Worm (Caenorhabditis elegans) whole organism, mixed stage, embryonic: Measurements from ENCODE around the gene phf-30.

ENCODE experiments used
- M03D4.4 ChIP-seq: sonication (generic microtip); optimal IDR thresholded peaks from 2 replicates; lab custom pipeline; 2017; ENCODE audit warnings: mild to moderate bottlenecking, missing genetic modification characterization, missing compliant biosample characterization
- bed-3 ChIP-seq: fragments of 200-800 bp; sonication (Bioruptor generic); optimal IDR thresholded peaks from 3 replicates; lab custom pipeline; 2018; ENCODE audit warnings: mild to moderate bottlenecking, missing genetic modification characterization, moderate library complexity, missing compliant biosample characterization
- blmp-1 ChIP-seq: fragments of 150-350 bp; optimal IDR thresholded peaks from 2 replicates; lab custom pipeline; 2014; ENCODE audit warnings: missing biosample characterization, missing genetic modification characterization
- ceh-39 ChIP-seq: fragments of 150-350 bp; optimal IDR thresholded peaks from 2 replicates; lab custom pipeline; 2014; ENCODE audit warnings: missing biosample characterization, missing genetic modification characterization
- ceh-43 ChIP-seq: fragments of 200-800 bp; sonication (Bioruptor generic); optimal IDR thresholded peaks from 2 replicates; lab custom pipeline; 2018; ENCODE audit warnings: mild to moderate bottlenecking, missing genetic modification characterization, moderate library complexity, missing compliant biosample characterization
- ceh-83 ChIP-seq: fragments of 200-800 bp; sonication (Bioruptor generic); optimal IDR thresholded peaks from 2 replicates; lab custom pipeline; 2018; ENCODE audit warnings: mild to moderate bottlenecking, missing genetic modification characterization, missing compliant biosample characterization
- ces-1 ChIP-seq: fragments of 150-350 bp; optimal IDR thresholded peaks from 2 replicates; lab custom pipeline; 2014; ENCODE audit warnings: missing biosample characterization, missing genetic modification reagents, missing genetic modification characterization
- cnd-1 ChIP-seq: fragments of 200-800 bp; sonication (Bioruptor generic); optimal IDR thresholded peaks from 2 replicates; lab custom pipeline; 2018; ENCODE audit warnings: mild to moderate bottlenecking, missing genetic modification characterization, missing compliant biosample characterization
- drap-1 ChIP-seq: fragments of 200-800 bp; sonication (Bioruptor generic); optimal IDR thresholded peaks from 3 replicates; lab custom pipeline; 2018; ENCODE audit warnings: mild to moderate bottlenecking, missing genetic modification characterization, missing compliant biosample characterization
- elt-1 ChIP-seq: sonication (generic microtip); optimal IDR thresholded peaks from 2 replicates; lab custom pipeline; 2017; ENCODE audit warnings: missing genetic modification characterization, mild to moderate bottlenecking, missing compliant biosample characterization, antibody characterized with exemption, moderate library complexity, borderline replicate concordance; ENCODE audit not compliant: insufficient read depth
- elt-3 ChIP-seq: fragments of 150-350 bp; optimal IDR thresholded peaks from 2 replicates; lab custom pipeline; 2014; ENCODE audit warnings: missing biosample characterization, missing genetic modification characterization
- flh-1 ChIP-seq: fragments of 200-800 bp; sonication (Bioruptor generic); optimal IDR thresholded peaks from 2 replicates; lab custom pipeline; 2018; ENCODE audit warnings: mild to moderate bottlenecking, missing genetic modification characterization, moderate library complexity, missing compliant biosample characterization
- ham-2 ChIP-seq: fragments of 200-800 bp; sonication (Bioruptor generic); optimal IDR thresholded peaks from 2 replicates; lab custom pipeline; 2018; ENCODE audit warnings: mild to moderate bottlenecking, missing genetic modification characterization, missing compliant biosample characterization
- hlh-1 ChIP-seq: fragments of 150-350 bp; optimal IDR thresholded peaks from 2 replicates; lab custom pipeline; 2014; ENCODE audit warnings: missing biosample characterization, missing genetic modification reagents, missing genetic modification characterization
- lin-13 ChIP-seq: fragments of 150-350 bp; optimal IDR thresholded peaks from 2 replicates; lab custom pipeline; 2014; ENCODE audit warnings: missing biosample characterization, missing genetic modification characterization
- lsy-2 ChIP-seq: fragments of 150-350 bp; optimal IDR thresholded peaks from 2 replicates; lab custom pipeline; 2014; ENCODE audit warnings: missing biosample characterization, missing genetic modification characterization
- mab-5 ChIP-seq: fragments of 150-350 bp; optimal IDR thresholded peaks from 2 replicates; lab custom pipeline; 2014; ENCODE audit warnings: missing biosample characterization, missing genetic modification characterization
- mep-1 ChIP-seq: fragments of 150-350 bp; optimal IDR thresholded peaks from 2 replicates; lab custom pipeline; 2017; ENCODE audit warnings: missing biosample characterization, missing genetic modification reagents, missing genetic modification characterization, inconsistent platforms
- mls-2 ChIP-seq: sonication (generic microtip); optimal IDR thresholded peaks from 2 replicates; lab custom pipeline; 2016; ENCODE audit warnings: mild to moderate bottlenecking, missing genetic modification characterization, moderate library complexity, missing compliant biosample characterization
- nhr-12 ChIP-seq: fragments of 150-350 bp; optimal IDR thresholded peaks from 2 replicates; lab custom pipeline; 2014; ENCODE audit warnings: missing biosample characterization, missing genetic modification characterization
- nhr-2 ChIP-seq: fragments of 150-350 bp; optimal IDR thresholded peaks from 2 replicates; lab custom pipeline; 2014; ENCODE audit warnings: missing biosample characterization, missing genetic modification characterization
- nhr-237 ChIP-seq: fragments of 150-350 bp; optimal IDR thresholded peaks from 2 replicates; lab custom pipeline; 2014; ENCODE audit warnings: missing biosample characterization, missing genetic modification characterization
- nhr-28 ChIP-seq: fragments of 150-350 bp; optimal IDR thresholded peaks from 2 replicates; lab custom pipeline; 2014; ENCODE audit warnings: missing biosample characterization, missing genetic modification characterization
- nhr-76 ChIP-seq: sonication (generic microtip); optimal IDR thresholded peaks from 2 replicates; lab custom pipeline; 2017; ENCODE audit warnings: missing biosample characterization, missing genetic modification characterization
- pha-4 ChIP-seq: fragments of 150-350 bp; optimal IDR thresholded peaks from 2 replicates; lab custom pipeline; 2018; ENCODE audit warnings: missing biosample characterization, missing genetic modification reagents, missing genetic modification characterization
- sem-2 ChIP-seq: fragments of 200-800 bp; sonication (Bioruptor generic); optimal IDR thresholded peaks from 2 replicates; lab custom pipeline; 2018; ENCODE audit warnings: mild to moderate bottlenecking, missing genetic modification characterization, missing compliant biosample characterization
- snpc-4 ChIP-seq: fragments of 150-350 bp; optimal IDR thresholded peaks from 2 replicates; lab custom pipeline; 2014; ENCODE audit warnings: missing biosample characterization, missing genetic modification characterization
- sptf-1 ChIP-seq: sonication (generic microtip); optimal IDR thresholded peaks from 2 replicates; lab custom pipeline; 2017; ENCODE audit warnings: mild to moderate bottlenecking, missing genetic modification characterization, moderate library complexity, missing compliant biosample characterization
- tbx-8 ChIP-seq: fragments of 200-800 bp; sonication (Bioruptor generic); optimal IDR thresholded peaks from 2 replicates; lab custom pipeline; 2018; ENCODE audit warnings: mild to moderate bottlenecking, missing genetic modification characterization, moderate library complexity, missing compliant biosample characterization
- unc-120 ChIP-seq: sonication (generic microtip); optimal IDR thresholded peaks from 2 replicates; lab custom pipeline; 2017; ENCODE audit warnings: missing genetic modification characterization, missing compliant biosample characterization; ENCODE audit not compliant: poor library complexity, severe bottlenecking
- unc-39 ChIP-seq: fragments of 150-350 bp; optimal IDR thresholded peaks from 2 replicates; lab custom pipeline; 2014; ENCODE audit warnings: missing biosample characterization, missing genetic modification characterization
- unc-62 ChIP-seq: fragments of 150-350 bp; optimal IDR thresholded peaks from 2 replicates; lab custom pipeline; 2014; ENCODE audit warnings: missing biosample characterization, missing genetic modification reagents, missing genetic modification characterization
- zip-8 ChIP-seq: fragments of 150-350 bp; optimal IDR thresholded peaks from 2 replicates; lab custom pipeline; 2014; ENCODE audit warnings: missing biosample characterization, missing genetic modification characterization
- ztf-11 ChIP-seq: fragments of 150-350 bp; optimal IDR thresholded peaks from 2 replicates; lab custom pipeline; 2014; ENCODE audit warnings: missing biosample characterization, missing genetic modification characterization

Gene phf-30

DNA sequence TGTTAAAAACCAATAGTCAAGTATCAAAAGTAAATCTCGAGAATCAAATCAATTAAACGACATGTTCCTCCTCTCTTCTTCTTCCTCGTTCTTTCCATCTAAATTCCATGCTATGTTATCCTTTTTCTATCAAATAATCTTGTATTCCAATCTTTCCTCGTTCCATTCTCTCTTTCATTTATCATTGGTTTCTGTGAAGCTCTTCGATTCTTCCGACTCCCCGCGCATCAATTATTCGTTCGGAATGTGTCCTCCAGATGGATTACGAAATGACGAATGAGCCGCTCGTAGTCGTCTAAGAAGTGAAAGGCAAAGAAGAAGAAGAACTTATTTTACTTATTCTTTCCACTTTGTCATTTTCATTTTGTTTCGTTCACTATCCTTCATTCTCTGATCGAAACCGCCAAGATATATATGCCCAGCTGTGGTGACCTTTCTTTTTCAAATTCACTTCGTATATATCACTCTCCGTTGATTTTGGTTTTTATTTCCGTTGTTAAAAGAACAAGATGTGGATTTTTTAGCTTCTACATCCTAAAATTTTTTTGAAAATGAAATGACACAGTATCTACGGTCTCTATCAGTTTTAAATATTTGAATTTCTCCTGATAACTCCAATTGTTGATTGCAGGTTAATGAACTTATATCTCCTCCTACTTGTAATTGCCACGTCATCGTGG is 25.6 kb downstream of the phf-30 start, which contains the start of gene pxn-1:
pxn-1 (plus strand) TSS at position 630 of the 680 bp plus-strand sequence.
- TF ChIP-seq elt-1 (tag; lab: Kevin White, UChicago) (no peak), bed-3 (GFP tag; lab: Kevin White, UChicago) (no peak), sem-2 (no peak), ceh-39 (tag; lab: Kevin White, UChicago) (no peak), drap-1 (GFP tag; lab: Kevin White, UChicago) (no peak), nhr-28 (tag; lab: Kevin White, UChicago) (no peak), ceh-83 (no peak)

ce11 chrV:8495106-8495505 is 26.3 kb downstream of the phf-30 start:
- TF ChIP-seq flh-1 (GFP tag; lab: Kevin White, UChicago) = no peak
- no peak for TF ChIP-seq blmp-1 (tag; lab: Kevin White, UChicago)
- no peak for TF ChIP-seq tbx-8 (GFP tag; lab: Kevin White, UChicago)

DNA sequence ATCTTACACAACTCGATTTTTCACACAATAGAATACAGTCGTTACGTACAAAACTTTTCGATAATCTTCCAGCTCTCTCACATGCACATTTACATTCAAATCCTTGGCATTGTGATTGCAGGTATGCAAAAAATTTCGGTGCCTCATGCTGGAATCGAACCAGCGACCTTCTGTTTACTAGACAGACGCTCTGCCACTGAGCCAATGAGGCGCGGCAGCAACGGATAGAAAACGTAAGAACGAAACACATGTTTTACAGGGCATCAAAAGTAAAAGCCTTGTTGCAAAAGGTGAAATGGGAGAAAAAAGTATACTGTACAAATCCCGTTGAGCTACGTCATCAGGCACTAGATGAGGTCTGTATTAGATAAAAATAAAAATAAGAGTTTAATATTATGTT is 27.1 kb downstream of the phf-30 start:
- TF ChIP-seq unc-39 (tag; lab: Kevin White, UChicago) = no peak
- no peak for TF ChIP-seq nhr-28 (tag; lab: Kevin White, UChicago)
- no peak for TF ChIP-seq mep-1 (tag; lab: Kevin White, UChicago)
- TF ChIP-seq ceh-39 (tag; lab: Kevin White, UChicago) = no peak
- TF ChIP-seq unc-62 (GFP tag; lab: Kevin White, UChicago) = no peak
- no peak for TF ChIP-seq M03D4.4 (tag; lab: Kevin White, UChicago)
- TF ChIP-seq mab-5 = no peak
- no peak for TF ChIP-seq ces-1 (GFP tag; lab: Kevin White, UChicago)
- no peak for TF ChIP-seq drap-1 (GFP tag; lab: Kevin White, UChicago)
- no peak for TF ChIP-seq hlh-1 (tag; lab: Kevin White, UChicago)
- TF ChIP-seq sptf-1 (tag; lab: Kevin White, UChicago) = no peak
- no peak for TF ChIP-seq nhr-237
- no peak for TF ChIP-seq pha-4 (tag; lab: Kevin White, UChicago)
- TF ChIP-seq nhr-2 (tag; lab: Kevin White, UChicago) = no peak
- no peak for TF ChIP-seq lin-13
- no peak for TF ChIP-seq cnd-1 (tag; lab: Kevin White, UChicago)
- no peak for TF ChIP-seq flh-1 (GFP tag; lab: Kevin White, UChicago)
- no peak for TF ChIP-seq lsy-2 (tag; lab: Kevin White, UChicago)
- TF ChIP-seq unc-120 (tag; lab: Kevin White, UChicago) = no peak

DNA sequence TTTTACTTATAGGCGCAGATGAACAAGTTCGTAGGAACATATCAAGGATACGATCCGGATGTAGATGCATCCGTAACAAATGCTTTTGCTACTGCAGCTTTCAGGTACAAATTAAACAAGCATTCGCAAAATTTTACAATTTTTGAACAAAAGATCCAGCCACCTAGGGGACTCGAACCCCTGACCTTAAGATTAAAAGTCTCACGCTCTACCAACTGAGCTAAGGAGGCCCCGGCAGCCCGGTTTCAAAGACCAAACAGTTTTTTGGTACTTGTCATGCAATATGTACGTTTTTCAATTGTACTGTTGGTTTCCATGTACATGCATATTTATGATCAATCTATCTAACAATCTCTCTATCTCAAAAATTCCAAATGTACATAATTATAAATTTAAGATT is 30.6 kb downstream of the phf-30 start:
- no peak for TF ChIP-seq M03D4.4 (tag; lab: Kevin White, UChicago)
- TF ChIP-seq sptf-1 (tag; lab: Kevin White, UChicago) = no peak
- TF ChIP-seq ham-2 (GFP tag; lab: Kevin White, UChicago) = no peak
- TF ChIP-seq unc-62 (GFP tag; lab: Kevin White, UChicago) = no peak
- no peak for TF ChIP-seq sem-2
- TF ChIP-seq unc-39 (tag; lab: Kevin White, UChicago) = no peak
- no peak for TF ChIP-seq mab-5
- TF ChIP-seq mls-2 (tag; lab: Kevin White, UChicago) = no peak
- TF ChIP-seq ceh-39 (tag; lab: Kevin White, UChicago) = no peak
- TF ChIP-seq ceh-43 = no peak
- no peak for TF ChIP-seq mep-1 (tag; lab: Kevin White, UChicago)
- no peak for TF ChIP-seq tbx-8 (GFP tag; lab: Kevin White, UChicago)
- TF ChIP-seq nhr-237 = no peak
- TF ChIP-seq elt-1 (tag; lab: Kevin White, UChicago) = no peak
- TF ChIP-seq ztf-11 (tag; lab: Kevin White, UChicago) = no peak
- no peak for TF ChIP-seq ces-1 (GFP tag; lab: Kevin White, UChicago)
- no peak for TF ChIP-seq nhr-2 (tag; lab: Kevin White, UChicago)
- no peak for TF ChIP-seq cnd-1 (tag; lab: Kevin White, UChicago)
- no peak for TF ChIP-seq lsy-2 (tag; lab: Kevin White, UChicago)

DNA sequence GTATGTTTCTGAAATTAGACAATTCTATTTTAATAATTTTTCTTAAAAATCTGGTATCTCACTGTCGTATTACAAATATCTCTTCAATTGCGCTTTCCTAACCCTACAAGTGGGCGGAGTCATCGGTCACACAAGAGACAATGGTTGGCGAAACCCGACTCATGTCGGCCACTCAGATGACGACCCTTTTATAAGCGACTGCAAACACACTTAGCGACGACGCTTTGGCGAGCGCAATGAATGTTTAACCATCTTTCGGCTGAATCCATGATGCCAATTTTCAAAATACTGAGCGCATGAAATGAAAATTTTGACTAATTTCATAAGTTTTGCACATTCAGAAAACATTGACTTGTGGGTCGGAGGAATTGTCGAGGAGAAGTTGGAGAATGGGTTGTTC is 31.5 kb downstream of the phf-30 start:
- TF ChIP-seq ces-1 (GFP tag; lab: Kevin White, UChicago) (peak; percentile 73), elt-1 (tag; lab: Kevin White, UChicago) (no peak), mep-1 (tag; lab: Kevin White, UChicago) (peak; percentile 88), mab-5 (peak; percentile 62), unc-39 (tag; lab: Kevin White, UChicago) (peak; percentile 98), flh-1 (GFP tag; lab: Kevin White, UChicago) (peak; percentile 97), ceh-39 (tag; lab: Kevin White, UChicago) (peak; percentile 71), M03D4.4 (tag; lab: Kevin White, UChicago) (peak; percentile 98), snpc-4 (no peak), nhr-237 (peak; percentile 88), lin-13 (peak; percentile 92), drap-1 (GFP tag; lab: Kevin White, UChicago) (peak; percentile 99), lsy-2 (tag; lab: Kevin White, UChicago) (peak; percentile 38), tbx-8 (GFP tag; lab: Kevin White, UChicago) (peak; percentile 98), zip-8 (tag; lab: Kevin White, UChicago) (no peak), unc-62 (GFP tag; lab: Kevin White, UChicago) (peak; percentile 89), nhr-28 (tag; lab: Kevin White, UChicago) (peak; percentile 95), nhr-12 (peak; percentile 80), cnd-1 (tag; lab: Kevin White, UChicago) (peak; percentile 99), sptf-1 (tag; lab: Kevin White, UChicago) (peak; percentile 99), nhr-2 (tag; lab: Kevin White, UChicago) (no peak), mls-2 (tag; lab: Kevin White, UChicago) (peak; percentile 99), elt-3 (tag; lab: Kevin White, UChicago) (peak; percentile 92), nhr-76 (tag; lab: Kevin White, UChicago) (peak; percentile 88), pha-4 (tag; lab: Kevin White, UChicago) (peak; percentile 94), ceh-43 (peak; percentile 98), sem-2 (peak; percentile 96)
